Fruit fly (Drosophila melanogaster): ENCODE measurements around the gene RhoGEF3.

Gene RhoGEF3

dm6 chr3L:320798-321197, 43.6 kb downstream of the RhoGEF3 start:
- TF ChIP-seq Gsc (GFP tag; IDR thresholded peaks at IDR 0.05) (no peak), twi (tag; optimal IDR thresholded peaks at IDR 0.05) (peak; percentile 98), Dad (GFP tag; optimal IDR thresholded peaks at IDR 0.05) (no peak), HLHmδ (GFP tag; optimal IDR thresholded peaks at IDR 0.05) (peak; percentile 30), sens (GFP tag) (peak; percentile 74), oc (tag; optimal IDR thresholded peaks at IDR 0.05) (no peak), cad (GFP tag; optimal IDR thresholded peaks at IDR 0.05) (no peak), ssp (GFP tag; IDR thresholded peaks at IDR 0.05) (no peak), D19A (tag; optimal IDR thresholded peaks at IDR 0.05) (no peak), vnd (GFP tag; IDR thresholded peaks at IDR 0.05; ENCODE audit: partially characterized antibody) (no peak), CG42726 (GFP tag; IDR thresholded peaks at IDR 0.05; ENCODE audit: partially characterized antibody) (no peak), CG34422 (GFP tag; IDR thresholded peaks at IDR 0.05) (no peak), dpn (GFP tag; optimal IDR thresholded peaks at IDR 0.05) (no peak), CG12104 (GFP tag; optimal IDR thresholded peaks at IDR 0.05) (no peak), shn (GFP tag; optimal IDR thresholded peaks at IDR 0.05) (no peak), CG4282 (GFP tag; optimal IDR thresholded peaks at IDR 0.05) (no peak), row (GFP tag; IDR thresholded peaks at IDR 0.05) (no peak), CG15514 (GFP tag; optimal IDR thresholded peaks at IDR 0.05) (no peak), Neu2 (GFP tag; optimal IDR thresholded peaks at IDR 0.05; ENCODE audit: borderline replicate concordance) (no peak)

- TF ChIP-seq CG11398 (GFP tag; optimal IDR thresholded peaks at IDR 0.05) = no peak
- no peak for TF ChIP-seq cg (GFP tag; optimal IDR thresholded peaks at IDR 0.05)
- peak; percentile 33 for TF ChIP-seq nerfin-1 (tag; optimal IDR thresholded peaks at IDR 0.05)
- TF ChIP-seq HLHmδ (GFP tag; optimal IDR thresholded peaks at IDR 0.05) = peak; percentile 66
- TF ChIP-seq amos (GFP tag; IDR thresholded peaks at IDR 0.05; ENCODE audit: partially characterized antibody) = peak; percentile 25; the same call in 1 of the 2 replicates
- peak; percentile 58 for TF ChIP-seq twi (tag; optimal IDR thresholded peaks at IDR 0.05)
- peak; percentile 13 for TF ChIP-seq gcm (GFP tag; optimal IDR thresholded peaks at IDR 0.05)
- TF ChIP-seq tll (GFP tag; optimal IDR thresholded peaks at IDR 0.05) = peak in 1 of 2 experiments; percentile 93
- TF ChIP-seq CG6254 (GFP tag; optimal IDR thresholded peaks at IDR 0.05) = peak; percentile 85
- peak; percentile 46 for TF ChIP-seq ewg (GFP tag; optimal IDR thresholded peaks at IDR 0.05)
- TF ChIP-seq bbx (GFP tag; IDR thresholded peaks at IDR 0.05; ENCODE audit: partially characterized antibody) = no peak
- TF ChIP-seq CG4854 (GFP tag; optimal IDR thresholded peaks at IDR 0.05) = no peak
- TF ChIP-seq CG2199 (GFP tag; IDR thresholded peaks at IDR 0.05) = 0 out of 3 replicates have a peak, but pooled peaks have one; percentile 30
- TF ChIP-seq pros (GFP tag; optimal IDR thresholded peaks at IDR 0.05) = peak; percentile 58
- peak; percentile 32 for TF ChIP-seq kni (GFP tag; optimal IDR thresholded peaks at IDR 0.05)
- no peak for TF ChIP-seq CG12219 (GFP tag; optimal IDR thresholded peaks at IDR 0.05)
- no peak for TF ChIP-seq nmo (GFP tag; optimal IDR thresholded peaks at IDR 0.05)
- peak; percentile 41 for TF ChIP-seq ac (GFP tag; optimal IDR thresholded peaks at IDR 0.05)
Measured at dm6 chr3L:321495-321894, 44.3 kb downstream of the RhoGEF3 start.

- no peak for TF ChIP-seq ATbp (GFP tag; optimal IDR thresholded peaks at IDR 0.05)
- no peak for TF ChIP-seq CG9437 (GFP tag; optimal IDR thresholded peaks at IDR 0.05)
- TF ChIP-seq sug (tag; optimal IDR thresholded peaks at IDR 0.05) = peak; percentile 27
- no peak for TF ChIP-seq Aef1 (GFP tag; IDR thresholded peaks at IDR 0.05)
- no peak for TF ChIP-seq gem (tag; optimal IDR thresholded peaks at IDR 0.05)
- peak; percentile 56; the same call in 2 of the 3 replicates for TF ChIP-seq knrl (GFP tag; IDR thresholded peaks at IDR 0.05; ENCODE audit: partially characterized antibody)
- TF ChIP-seq Xrp1 (GFP tag; IDR thresholded peaks at IDR 0.05) = no peak
- TF ChIP-seq CG13287 (GFP tag; IDR thresholded peaks at IDR 0.05; ENCODE audit: partially characterized antibody) = peak; percentile 81
- no peak for TF ChIP-seq CG11093 (GFP tag; IDR thresholded peaks at IDR 0.05)
- no peak for TF ChIP-seq twi (tag; optimal IDR thresholded peaks at IDR 0.05)
- TF ChIP-seq tx (GFP tag; optimal IDR thresholded peaks at IDR 0.05) = no peak
- TF ChIP-seq unc-4 (GFP tag; IDR thresholded peaks at IDR 0.05; ENCODE audit: partially characterized antibody) = peak; percentile 81
- no peak for TF ChIP-seq CG3163 (GFP tag; optimal IDR thresholded peaks at IDR 0.05)
- TF ChIP-seq CG10462 (GFP tag; optimal IDR thresholded peaks at IDR 0.05) = no peak
- TF ChIP-seq sisA (GFP tag; IDR thresholded peaks at IDR 0.05) = no peak
Measured at dm6 chr3L:324486-324885, 47.2 kb downstream of the RhoGEF3 start, which contains the start of gene CG32344. TSS of gene CG32344 (minus strand) at chr3L:324720.

Data from whole organism, embryonic.